Worm (Caenorhabditis elegans) whole organism, young adult: ENCODE data around the gene ddr-1.

Source experiments
- B0261.1 ChIP-seq: sonication (generic microtip); optimal IDR thresholded peaks from 2 replicates; lab custom pipeline; 2016; ENCODE audit warnings: mild to moderate bottlenecking, missing genetic modification characterization, moderate library complexity, missing compliant biosample characterization
- B0336.3 ChIP-seq: fragments of 200-800 bp; sonication (Bioruptor generic); IDR thresholded peaks from 2 replicates; pipeline ENCODE4 v1.3.6; 2022; ENCODE audit warnings: missing genetic modification characterization, missing compliant biosample characterization
- F39B2.1 ChIP-seq: fragments of 200-800 bp; sonication (Bioruptor generic); IDR thresholded peaks from 2 replicates; pipeline ENCODE4 v1.3.6; 2022; ENCODE audit warnings: missing genetic modification reagents, missing genetic modification characterization, missing compliant biosample characterization
- K11D2.4 ChIP-seq: fragments of 200-800 bp; sonication (Bioruptor generic); IDR thresholded peaks from 2 replicates; pipeline ENCODE4 v1.3.6; 2022; ENCODE audit warnings: missing genetic modification reagents, missing genetic modification characterization, missing compliant biosample characterization
- T07F8.4 ChIP-seq: sonication (generic microtip); optimal IDR thresholded peaks from 2 replicates; lab custom pipeline; 2016; ENCODE audit warnings: mild to moderate bottlenecking, missing genetic modification characterization, moderate library complexity, missing compliant biosample characterization
- Y53F4B.3 ChIP-seq: fragments of 200-800 bp; sonication (Bioruptor generic); IDR thresholded peaks from 2 replicates; pipeline ENCODE4 v1.3.6; 2022; ENCODE audit warnings: missing genetic modification reagents, missing genetic modification characterization, missing compliant biosample characterization
- Y56A3A.18 ChIP-seq: fragments of 200-800 bp; sonication (Bioruptor generic); IDR thresholded peaks from 2 replicates; pipeline ENCODE4 v1.3.6; 2022; ENCODE audit warnings: missing genetic modification reagents, missing genetic modification characterization, missing compliant biosample characterization
- Y67H2A.10 ChIP-seq: fragments of 200-800 bp; sonication (Bioruptor generic); conservative IDR thresholded peaks from 2 replicates; pipeline ENCODE4 v1.3.6; 2022; ENCODE audit warnings: missing genetic modification reagents, missing genetic modification characterization, missing compliant biosample characterization
- Y95B8A.8 ChIP-seq: fragments of 200-800 bp; sonication (Bioruptor generic); IDR thresholded peaks from 2 replicates; pipeline ENCODE4 v1.3.6; 2022; ENCODE audit warnings: missing genetic modification reagents, missing genetic modification characterization, missing compliant biosample characterization
- ZK185.1 ChIP-seq: sonication (generic microtip); optimal IDR thresholded peaks from 2 replicates; lab custom pipeline; 2016; ENCODE audit warnings: mild to moderate bottlenecking, missing genetic modification characterization, missing compliant biosample characterization; ENCODE audit not compliant: poor library complexity, severe bottlenecking
- ama-1 ChIP-seq, 3 experiments: fragments of 150-350 bp in 1 of 3; sonication (generic microtip) in 2 of 3; optimal IDR thresholded peaks; 2 replicates each; lab custom pipeline; 2014 to 2018; ENCODE audit warnings: missing biosample characterization in 2 of 3, missing genetic modification characterization in 2 of 3, missing genetic modification reagents in 2 of 3
- attf-3 ChIP-seq: fragments of 200-800 bp; sonication (Bioruptor generic); conservative IDR thresholded peaks from 2 replicates; pipeline ENCODE4 v1.3.6; 2022; ENCODE audit warnings: missing genetic modification reagents, missing genetic modification characterization, missing compliant biosample characterization
- attf-5 ChIP-seq: fragments of 200-800 bp; sonication (Bioruptor generic); optimal IDR thresholded peaks from 2 replicates; lab custom pipeline; 2018; ENCODE audit warnings: mild to moderate bottlenecking, missing genetic modification characterization, missing compliant biosample characterization
- attf-6 ChIP-seq: fragments of 200-800 bp; sonication (Bioruptor generic); IDR thresholded peaks from 2 replicates; pipeline ENCODE4 v1.3.6; 2022; ENCODE audit warnings: missing genetic modification reagents, missing genetic modification characterization, missing compliant biosample characterization
- cebp-2 ChIP-seq: fragments of 200-800 bp; sonication (Bioruptor generic); IDR thresholded peaks from 2 replicates; pipeline ENCODE4 v1.3.6; 2022; ENCODE audit warnings: missing genetic modification characterization, missing compliant biosample characterization
- ceh-27 ChIP-seq: fragments of 200-800 bp; sonication (Bioruptor generic); optimal IDR thresholded peaks from 2 replicates; lab custom pipeline; 2018; ENCODE audit warnings: mild to moderate bottlenecking, missing genetic modification characterization, moderate library complexity, missing compliant biosample characterization
- dpff-1 ChIP-seq: sonication (generic microtip); optimal IDR thresholded peaks from 2 replicates; lab custom pipeline; 2017; ENCODE audit warnings: mild to moderate bottlenecking, missing genetic modification characterization, missing compliant biosample characterization
- dpl-1 ChIP-seq: fragments of 150-350 bp; optimal IDR thresholded peaks from 2 replicates; lab custom pipeline; 2014; ENCODE audit warnings: missing biosample characterization, missing genetic modification reagents, missing genetic modification characterization
- egl-18 ChIP-seq: fragments of 200-800 bp; sonication (Bioruptor generic); IDR thresholded peaks from 2 replicates; pipeline ENCODE4 v1.3.6; 2022; ENCODE audit warnings: missing genetic modification reagents, missing genetic modification characterization, missing compliant biosample characterization
- egl-44 ChIP-seq: fragments of 200-800 bp; sonication (Bioruptor generic); IDR thresholded peaks from 2 replicates; pipeline ENCODE4 v1.3.6; 2022; ENCODE audit warnings: missing genetic modification reagents, missing genetic modification characterization, missing compliant biosample characterization
- gei-17 ChIP-seq: fragments of 200-800 bp; sonication (Bioruptor generic); optimal IDR thresholded peaks from 2 replicates; lab custom pipeline; 2018; ENCODE audit warnings: mild to moderate bottlenecking, missing genetic modification characterization, missing compliant biosample characterization
- him-1 ChIP-seq: sonication (generic microtip); optimal IDR thresholded peaks from 2 replicates; lab custom pipeline; 2016; ENCODE audit warnings: missing genotype, missing genetic modification reagents, missing genetic modification characterization, missing compliant biosample characterization
- hlh-26 ChIP-seq: fragments of 200-800 bp; sonication (Bioruptor generic); conservative IDR thresholded peaks from 2 replicates; pipeline ENCODE4 v1.3.6; 2022; ENCODE audit warnings: missing genetic modification reagents, missing genetic modification characterization, missing compliant biosample characterization
- hrde-1 ChIP-seq: sonication (generic microtip); optimal IDR thresholded peaks from 2 replicates; lab custom pipeline; 2016; ENCODE audit warnings: missing genetic modification characterization, mild to moderate bottlenecking, missing compliant biosample characterization, moderate library complexity, missing genotype, missing genetic modification reagents, borderline replicate concordance
- lag-1 ChIP-seq: fragments of 200-800 bp; sonication (Bioruptor generic); IDR thresholded peaks from 2 replicates; pipeline ENCODE4 v1.3.6; 2022; ENCODE audit warnings: missing genetic modification reagents, missing genetic modification characterization, missing compliant biosample characterization
- lin-26 ChIP-seq: fragments of 200-800 bp; sonication (Bioruptor generic); IDR thresholded peaks from 2 replicates; pipeline ENCODE4 v1.3.6; 2022; ENCODE audit warnings: missing genetic modification reagents, missing genetic modification characterization, missing compliant biosample characterization
- lsy-27 ChIP-seq: sonication (generic microtip); optimal IDR thresholded peaks from 2 replicates; lab custom pipeline; 2017; ENCODE audit warnings: missing genetic modification characterization, mild to moderate bottlenecking, missing compliant biosample characterization, antibody characterized with exemption, missing genotype, borderline replicate concordance; ENCODE audit not compliant: insufficient read depth
- mcd-1 ChIP-seq: fragments of 200-800 bp; sonication (Bioruptor generic); IDR thresholded peaks from 2 replicates; pipeline ENCODE4 v1.3.6; 2022; ENCODE audit warnings: missing genetic modification reagents, missing genetic modification characterization, missing compliant biosample characterization
- mxl-1 ChIP-seq: sonication (generic microtip); optimal IDR thresholded peaks from 2 replicates; lab custom pipeline; 2016; ENCODE audit warnings: missing genetic modification characterization, missing compliant biosample characterization
- nfya-1 ChIP-seq: sonication (generic microtip); optimal IDR thresholded peaks from 2 replicates; lab custom pipeline; 2017; ENCODE audit warnings: antibody characterized with exemption, missing compliant biosample characterization, missing genetic modification characterization, borderline replicate concordance; ENCODE audit not compliant: insufficient read depth
- nhr-80 ChIP-seq: sonication (generic microtip); optimal IDR thresholded peaks from 2 replicates; lab custom pipeline; 2016; ENCODE audit warnings: missing genetic modification characterization, missing compliant biosample characterization
- nhr-90 ChIP-seq: sonication (generic microtip); optimal IDR thresholded peaks from 2 replicates; lab custom pipeline; 2016; ENCODE audit warnings: missing genotype, mild to moderate bottlenecking, missing genetic modification characterization, missing compliant biosample characterization
- pbrm-1 ChIP-seq: fragments of 200-800 bp; sonication (Bioruptor generic); IDR thresholded peaks from 2 replicates; pipeline ENCODE4 v1.3.6; 2022; ENCODE audit warnings: missing genetic modification reagents, missing genetic modification characterization, missing compliant biosample characterization
- pha-4 ChIP-seq: fragments of 150-350 bp; sonication (generic microtip); optimal IDR thresholded peaks from 2 replicates; lab custom pipeline; 2014; ENCODE audit warnings: missing biosample characterization, missing genetic modification reagents, missing genetic modification characterization
- rec-8 ChIP-seq, 2 experiments: sonication (generic microtip); optimal IDR thresholded peaks; 2 replicates each; lab custom pipeline; 2016; ENCODE audit warnings: mild to moderate bottlenecking in 2 of 2, missing genetic modification characterization in 2 of 2, missing genetic modification reagents in 2 of 2, missing genotype in 2 of 2, missing biosample characterization in 1 of 2, missing compliant biosample characterization in 1 of 2, moderate library complexity in 1 of 2
- rpc-1 ChIP-seq, 2 experiments: fragments of 150-350 bp in 1 of 2; sonication (generic microtip) in 1 of 2; optimal IDR thresholded peaks; 2 replicates each; lab custom pipeline; 2014 to 2018; ENCODE audit warnings: missing biosample characterization in 1 of 2, missing genetic modification characterization in 1 of 2, missing genetic modification reagents in 1 of 2, missing genotype in 1 of 2
- snpc-1.3 ChIP-seq: sonication (generic microtip); optimal IDR thresholded peaks from 2 replicates; lab custom pipeline; 2017; ENCODE audit warnings: missing genetic modification characterization, mild to moderate bottlenecking, missing compliant biosample characterization, antibody characterized with exemption, moderate library complexity, missing genotype, missing genetic modification reagents; ENCODE audit not compliant: insufficient read depth
- snpc-4 ChIP-seq, 5 experiments: fragments of 150-350 bp in 1 of 5; sonication (generic microtip) in 4 of 5; optimal IDR thresholded peaks; 2 replicates each; lab custom pipeline; 2014 to 2018; ENCODE audit warnings: missing genetic modification characterization in 5 of 5, missing biosample characterization in 3 of 5, antibody characterized with exemption in 2 of 5, mild to moderate bottlenecking in 2 of 5, missing compliant biosample characterization in 2 of 5, missing genotype in 2 of 5, moderate library complexity in 2 of 5, missing genetic modification reagents in 1 of 5
- tbp1 ChIP-seq: fragments of 200-800 bp; sonication (Bioruptor generic); optimal IDR thresholded peaks from 2 replicates; lab custom pipeline; 2018; ENCODE audit warnings: mild to moderate bottlenecking, missing genetic modification characterization, missing compliant biosample characterization
- xnd-1 ChIP-seq: sonication (generic microtip); optimal IDR thresholded peaks from 2 replicates; lab custom pipeline; 2016; ENCODE audit warnings: missing genotype, missing genetic modification reagents, missing genetic modification characterization, missing compliant biosample characterization
- ztf-18 ChIP-seq: sonication (generic microtip); optimal IDR thresholded peaks from 2 replicates; lab custom pipeline; 2016; ENCODE audit warnings: missing genotype, mild to moderate bottlenecking, missing genetic modification characterization, missing compliant biosample characterization
- ztf-26 ChIP-seq: sonication (generic microtip); optimal IDR thresholded peaks from 2 replicates; lab custom pipeline; 2017; ENCODE audit warnings: missing genetic modification characterization, missing compliant biosample characterization
- ztf-28 ChIP-seq: fragments of 200-800 bp; sonication (Bioruptor generic); IDR thresholded peaks from 2 replicates; pipeline ENCODE4 v1.3.6; 2022; ENCODE audit warnings: missing genetic modification reagents, missing genetic modification characterization, missing compliant biosample characterization
- ztf-6 ChIP-seq: fragments of 200-800 bp; sonication (Bioruptor generic); IDR thresholded peaks from 2 replicates; pipeline ENCODE4 v1.3.6; 2022; ENCODE audit warnings: missing genetic modification reagents, missing genetic modification characterization, missing compliant biosample characterization

ddr-1 gene

DNA sequence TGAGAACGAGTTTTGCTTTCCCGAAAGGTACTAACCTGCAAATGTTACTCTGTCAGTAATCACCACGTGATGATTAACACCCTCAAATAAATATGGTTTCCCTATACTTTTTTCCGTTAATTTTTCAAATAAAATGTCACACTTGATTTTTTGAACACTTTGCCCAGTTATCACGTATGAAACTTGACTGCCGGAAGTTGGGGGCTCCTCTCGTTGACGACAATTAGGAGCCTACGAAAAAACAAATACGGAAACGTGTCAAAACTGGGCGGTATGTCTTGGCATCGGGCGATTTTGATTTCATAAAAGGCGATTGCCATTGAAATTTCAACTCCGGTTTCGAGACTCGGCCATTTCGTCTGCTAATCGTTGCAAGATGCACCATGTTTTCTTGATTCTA is 13.1 kb upstream of the ddr-1 start, which contains the start of gene C25F6.8:
C25F6.8 (plus strand) TSS at position 301 of the 400 bp plus-strand sequence.
- TF ChIP-seq ztf-6 (GFP tag; lab: Robert Waterston, UW) (no peak), dpff-1 (tag; lab: Kevin White, UChicago) (no peak), Y95B8A.8 (GFP tag; lab: Robert Waterston, UW) (no peak), Y67H2A.10 (no peak), hlh-26 (GFP tag; lab: Robert Waterston, UW) (no peak), ceh-27 (GFP tag; lab: Kevin White, UChicago) (no peak), B0336.3 (GFP tag; lab: Robert Waterston, UW) (no peak), gei-17 (GFP tag; lab: Kevin White, UChicago) (no peak), xnd-1 (tag; lab: Kevin White, UChicago) (no peak), ZK185.1 (tag; lab: Kevin White, UChicago) (no peak), T07F8.4 (tag; lab: Kevin White, UChicago) (no peak), lin-26 (GFP tag; lab: Robert Waterston, UW) (no peak), dpl-1 (GFP tag; lab: Kevin White, UChicago) (no peak), pha-4 (tag; lab: Kevin White, UChicago) (no peak), ztf-26 (no peak), ztf-28 (GFP tag; lab: Robert Waterston, UW) (no peak), F39B2.1 (GFP tag; lab: Robert Waterston, UW) (no peak)

DNA sequence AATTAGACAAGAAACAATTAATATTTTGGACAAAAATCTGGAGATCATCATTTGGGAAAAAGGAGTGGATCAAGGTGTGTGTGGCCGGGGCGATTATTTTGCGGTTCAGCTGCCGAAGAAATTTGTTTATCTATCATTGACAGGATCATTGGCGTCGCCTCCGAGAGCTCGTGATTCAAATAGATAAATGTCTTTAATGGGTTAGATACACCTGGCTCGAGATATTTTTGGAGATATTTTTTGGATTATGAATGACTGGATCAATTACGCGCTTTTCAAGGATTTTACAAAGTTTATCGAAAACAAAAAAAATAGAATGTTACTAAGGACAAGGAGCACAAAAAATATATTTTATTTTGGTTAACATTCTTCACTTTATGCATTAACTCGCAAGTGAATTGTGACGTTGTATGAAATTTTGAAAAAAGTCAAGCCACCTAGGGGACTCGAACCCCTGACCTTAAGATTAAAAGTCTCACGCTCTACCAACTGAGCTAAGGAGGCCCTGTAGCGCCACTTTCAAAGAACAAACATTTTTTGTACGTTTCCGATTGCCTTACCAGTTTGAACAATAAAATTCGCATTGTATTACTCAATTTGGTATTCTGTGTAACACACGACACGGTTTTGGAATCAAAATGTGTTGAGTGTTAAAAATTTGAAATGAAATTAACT is 10.1 kb upstream of the ddr-1 start, which contains the start of gene C25F6.6:
C25F6.6 (minus strand) TSS at position 51 of the 675 bp plus-strand sequence.
- no peak for TF ChIP-seq ama-1 (optimal IDR thresholded peaks at IDR 0.05; lab: Kevin White, UChicago)
- peak in 1 of 2 experiments; percentile 58 for TF ChIP-seq ama-1 (GFP tag; optimal IDR thresholded peaks at IDR 0.05; lab: Kevin White, UChicago)
- TF ChIP-seq hrde-1 = no peak
- no peak for TF ChIP-seq attf-3 (GFP tag; lab: Robert Waterston, UW)
- TF ChIP-seq pbrm-1 (GFP tag; lab: Robert Waterston, UW) = peak; percentile 83
- 0 out of 2 replicates have a peak, but pooled peaks have one; percentile 17 for TF ChIP-seq attf-6 (GFP tag; lab: Robert Waterston, UW)
- no peak for TF ChIP-seq egl-18 (GFP tag; lab: Robert Waterston, UW)
- TF ChIP-seq egl-44 (GFP tag; lab: Robert Waterston, UW) = peak; percentile 57; the same call in 1 of the 2 replicates
- peak in 1 of 2 experiments; percentile 59 for TF ChIP-seq rec-8 (tag; optimal IDR thresholded peaks at IDR 0.05; lab: Kevin White, UChicago)
- TF ChIP-seq nfya-1 (tag; lab: Kevin White, UChicago) = no peak
- peak; percentile 28 for TF ChIP-seq attf-5 (GFP tag; lab: Kevin White, UChicago)
- TF ChIP-seq ztf-18 (tag; lab: Kevin White, UChicago) = peak; percentile 43
- TF ChIP-seq K11D2.4 (GFP tag; lab: Robert Waterston, UW) = no peak
- TF ChIP-seq nhr-80 = peak; percentile 23
- no peak for TF ChIP-seq Y53F4B.3 (GFP tag; lab: Robert Waterston, UW)
- no peak for TF ChIP-seq lag-1 (GFP tag; lab: Robert Waterston, UW)
- 0 out of 2 replicates have a peak, but pooled peaks have one; percentile 50 for TF ChIP-seq Y56A3A.18 (GFP tag; lab: Robert Waterston, UW)
- TF ChIP-seq mxl-1 (tag; lab: Kevin White, UChicago) = peak; percentile 76
- peak; percentile 66 for TF ChIP-seq snpc-4 (GFP tag; optimal IDR thresholded peaks at IDR 0.05; lab: Kevin White, UChicago)
- peak in 3 of 4 experiments; percentile 9 to 78 (median 17) for TF ChIP-seq snpc-4 (tag; optimal IDR thresholded peaks at IDR 0.05; lab: Kevin White, UChicago)
- peak; percentile 91 for TF ChIP-seq lin-26 (GFP tag; lab: Robert Waterston, UW)
- TF ChIP-seq cebp-2 (GFP tag; lab: Robert Waterston, UW) = no peak
- peak; percentile 74 for TF ChIP-seq snpc-1.3 (tag; lab: Kevin White, UChicago)
- peak; percentile 46 for TF ChIP-seq nhr-90 (tag; lab: Kevin White, UChicago)
- peak; percentile 80 for TF ChIP-seq B0261.1 (tag; lab: Kevin White, UChicago)
- peak; percentile 66 for TF ChIP-seq rpc-1 (optimal IDR thresholded peaks at IDR 0.05; lab: Kevin White, UChicago)
- peak; percentile 90 for TF ChIP-seq rpc-1 (tag; optimal IDR thresholded peaks at IDR 0.05; lab: Kevin White, UChicago)
- 0 out of 2 replicates have a peak, but pooled peaks have one; percentile 7 for TF ChIP-seq mcd-1 (GFP tag; lab: Robert Waterston, UW)
- TF ChIP-seq tbp1 = peak; percentile 91
- TF ChIP-seq him-1 (tag; lab: Kevin White, UChicago) = peak; percentile 90
- TF ChIP-seq lsy-27 (tag; lab: Kevin White, UChicago) = peak; percentile 66
